Worm (Caenorhabditis elegans) whole organism, young adult: ENCODE measurements around the gene nhr-32.

Source experiments
- B0336.3 ChIP-seq: fragments of 200-800 bp; sonication (Bioruptor generic); IDR thresholded peaks from 2 replicates; pipeline ENCODE4 v1.3.6; 2022; ENCODE audit warnings: missing genetic modification characterization, missing compliant biosample characterization
- F23B12.7 ChIP-seq: sonication (generic microtip); optimal IDR thresholded peaks from 2 replicates; lab custom pipeline; 2017; ENCODE audit warnings: missing genetic modification characterization, mild to moderate bottlenecking, missing compliant biosample characterization, antibody characterized with exemption, moderate library complexity; ENCODE audit not compliant: insufficient read depth
- F39B2.1 ChIP-seq: fragments of 200-800 bp; sonication (Bioruptor generic); IDR thresholded peaks from 2 replicates; pipeline ENCODE4 v1.3.6; 2022; ENCODE audit warnings: missing genetic modification reagents, missing genetic modification characterization, missing compliant biosample characterization
- F57C9.4 ChIP-seq: sonication (generic microtip); optimal IDR thresholded peaks from 2 replicates; lab custom pipeline; 2017; ENCODE audit warnings: mild to moderate bottlenecking, missing genetic modification characterization, missing compliant biosample characterization
- K12H6.12 ChIP-seq: fragments of 200-800 bp; sonication (Bioruptor generic); optimal IDR thresholded peaks from 2 replicates; lab custom pipeline; 2018; ENCODE audit warnings: mild to moderate bottlenecking, missing genetic modification characterization, missing compliant biosample characterization
- Y95B8A.8 ChIP-seq: fragments of 200-800 bp; sonication (Bioruptor generic); IDR thresholded peaks from 2 replicates; pipeline ENCODE4 v1.3.6; 2022; ENCODE audit warnings: missing genetic modification reagents, missing genetic modification characterization, missing compliant biosample characterization
- ZK185.1 ChIP-seq: sonication (generic microtip); optimal IDR thresholded peaks from 2 replicates; lab custom pipeline; 2016; ENCODE audit warnings: mild to moderate bottlenecking, missing genetic modification characterization, missing compliant biosample characterization; ENCODE audit not compliant: poor library complexity, severe bottlenecking
- ama-1 ChIP-seq, 3 experiments: fragments of 150-350 bp in 1 of 3; sonication (generic microtip) in 2 of 3; optimal IDR thresholded peaks; 2 replicates each; lab custom pipeline; 2014 to 2018; ENCODE audit warnings: missing biosample characterization in 2 of 3, missing genetic modification characterization in 2 of 3, missing genetic modification reagents in 2 of 3
- atf-7 ChIP-seq: sonication (generic microtip); optimal IDR thresholded peaks from 2 replicates; lab custom pipeline; 2017; ENCODE audit warnings: mild to moderate bottlenecking, missing genetic modification characterization, missing compliant biosample characterization
- attf-5 ChIP-seq: fragments of 200-800 bp; sonication (Bioruptor generic); optimal IDR thresholded peaks from 2 replicates; lab custom pipeline; 2018; ENCODE audit warnings: mild to moderate bottlenecking, missing genetic modification characterization, missing compliant biosample characterization
- cebp-1 ChIP-seq, 2 experiments: fragments of 200-800 bp in 1 of 2; sonication (Bioruptor generic) in 1 of 2; sonication (generic microtip) in 1 of 2; IDR thresholded peaks in 1 of 2; optimal IDR thresholded peaks in 1 of 2; 2 replicates each; pipeline versions ENCODE4 v1.3.6 to Lab custom; 2017 to 2022; ENCODE audit warnings: missing compliant biosample characterization in 2 of 2, missing genetic modification characterization in 2 of 2, mild to moderate bottlenecking in 1 of 2, missing genetic modification reagents in 1 of 2, moderate library complexity in 1 of 2
- ceh-58 ChIP-seq: fragments of 200-800 bp; sonication (Bioruptor generic); IDR thresholded peaks from 2 replicates; pipeline ENCODE4 v1.3.6; 2022; ENCODE audit warnings: missing genetic modification characterization, missing compliant biosample characterization
- die-1 ChIP-seq: sonication (generic microtip); optimal IDR thresholded peaks from 2 replicates; lab custom pipeline; 2016; ENCODE audit warnings: missing genotype, mild to moderate bottlenecking, missing genetic modification characterization, missing compliant biosample characterization
- dox-1 ChIP-seq: fragments of 200-800 bp; sonication (Bioruptor generic); IDR thresholded peaks from 2 replicates; pipeline ENCODE4 v1.3.6; 2022; ENCODE audit warnings: missing genetic modification reagents, missing genetic modification characterization, missing compliant biosample characterization
- dpl-1 ChIP-seq: fragments of 150-350 bp; optimal IDR thresholded peaks from 2 replicates; lab custom pipeline; 2014; ENCODE audit warnings: missing biosample characterization, missing genetic modification reagents, missing genetic modification characterization
- efl-1 ChIP-seq: fragments of 150-350 bp; optimal IDR thresholded peaks from 2 replicates; lab custom pipeline; 2014; ENCODE audit warnings: missing biosample characterization, missing genetic modification reagents, missing genetic modification characterization
- ets-4 ChIP-seq: fragments of 200-800 bp; sonication (Bioruptor generic); optimal IDR thresholded peaks from 2 replicates; lab custom pipeline; 2018; ENCODE audit warnings: mild to moderate bottlenecking, missing genetic modification characterization, missing compliant biosample characterization
- gei-17 ChIP-seq: fragments of 200-800 bp; sonication (Bioruptor generic); optimal IDR thresholded peaks from 2 replicates; lab custom pipeline; 2018; ENCODE audit warnings: mild to moderate bottlenecking, missing genetic modification characterization, missing compliant biosample characterization
- hlh-26 ChIP-seq: fragments of 200-800 bp; sonication (Bioruptor generic); conservative IDR thresholded peaks from 2 replicates; pipeline ENCODE4 v1.3.6; 2022; ENCODE audit warnings: missing genetic modification reagents, missing genetic modification characterization, missing compliant biosample characterization
- lin-26 ChIP-seq: fragments of 200-800 bp; sonication (Bioruptor generic); IDR thresholded peaks from 2 replicates; pipeline ENCODE4 v1.3.6; 2022; ENCODE audit warnings: missing genetic modification reagents, missing genetic modification characterization, missing compliant biosample characterization
- lsl-1 ChIP-seq: fragments of 200-800 bp; sonication (Bioruptor generic); optimal IDR thresholded peaks from 2 replicates; lab custom pipeline; 2018; ENCODE audit warnings: mild to moderate bottlenecking, missing genetic modification characterization, moderate library complexity, missing compliant biosample characterization
- lsy-27 ChIP-seq: sonication (generic microtip); optimal IDR thresholded peaks from 2 replicates; lab custom pipeline; 2017; ENCODE audit warnings: missing genetic modification characterization, mild to moderate bottlenecking, missing compliant biosample characterization, antibody characterized with exemption, missing genotype, borderline replicate concordance; ENCODE audit not compliant: insufficient read depth
- madf-3 ChIP-seq: fragments of 200-800 bp; sonication (Bioruptor generic); IDR thresholded peaks from 2 replicates; pipeline ENCODE4 v1.3.6; 2022; ENCODE audit warnings: missing genetic modification reagents, missing genetic modification characterization, missing compliant biosample characterization
- madf-6 ChIP-seq: fragments of 200-800 bp; sonication (Bioruptor generic); IDR thresholded peaks from 2 replicates; pipeline ENCODE4 v1.3.6; 2022; ENCODE audit warnings: missing genetic modification reagents, missing genetic modification characterization, missing compliant biosample characterization
- mes-4 ChIP-seq: sonication (generic microtip); optimal IDR thresholded peaks from 2 replicates; lab custom pipeline; 2016; ENCODE audit warnings: missing genotype, missing genetic modification characterization, missing compliant biosample characterization
- nfya-1 ChIP-seq: sonication (generic microtip); optimal IDR thresholded peaks from 2 replicates; lab custom pipeline; 2017; ENCODE audit warnings: antibody characterized with exemption, missing compliant biosample characterization, missing genetic modification characterization, borderline replicate concordance; ENCODE audit not compliant: insufficient read depth
- nhr-120 ChIP-seq: fragments of 200-800 bp; sonication (Bioruptor generic); IDR thresholded peaks from 2 replicates; pipeline ENCODE4 v1.3.6; 2022; ENCODE audit warnings: missing genetic modification characterization, missing compliant biosample characterization
- nhr-80 ChIP-seq: sonication (generic microtip); optimal IDR thresholded peaks from 2 replicates; lab custom pipeline; 2016; ENCODE audit warnings: missing genetic modification characterization, missing compliant biosample characterization
- nhr-90 ChIP-seq: sonication (generic microtip); optimal IDR thresholded peaks from 2 replicates; lab custom pipeline; 2016; ENCODE audit warnings: missing genotype, mild to moderate bottlenecking, missing genetic modification characterization, missing compliant biosample characterization
- pbrm-1 ChIP-seq: fragments of 200-800 bp; sonication (Bioruptor generic); IDR thresholded peaks from 2 replicates; pipeline ENCODE4 v1.3.6; 2022; ENCODE audit warnings: missing genetic modification reagents, missing genetic modification characterization, missing compliant biosample characterization
- rpc-1 ChIP-seq, 2 experiments: fragments of 150-350 bp in 1 of 2; sonication (generic microtip) in 1 of 2; optimal IDR thresholded peaks; 2 replicates each; lab custom pipeline; 2014 to 2018; ENCODE audit warnings: missing biosample characterization in 1 of 2, missing genetic modification characterization in 1 of 2, missing genetic modification reagents in 1 of 2, missing genotype in 1 of 2
- sdz-38 ChIP-seq: sonication (generic microtip); optimal IDR thresholded peaks from 2 replicates; lab custom pipeline; 2016; ENCODE audit warnings: missing genotype, missing genetic modification characterization, missing compliant biosample characterization
- sea-2 ChIP-seq: fragments of 200-800 bp; sonication (Bioruptor generic); IDR thresholded peaks from 2 replicates; pipeline ENCODE4 v1.3.6; 2022; ENCODE audit warnings: missing genetic modification characterization, missing compliant biosample characterization
- snpc-1.3 ChIP-seq: sonication (generic microtip); optimal IDR thresholded peaks from 2 replicates; lab custom pipeline; 2017; ENCODE audit warnings: missing genetic modification characterization, mild to moderate bottlenecking, missing compliant biosample characterization, antibody characterized with exemption, moderate library complexity, missing genotype, missing genetic modification reagents; ENCODE audit not compliant: insufficient read depth
- snpc-4 ChIP-seq, 5 experiments: fragments of 150-350 bp in 1 of 5; sonication (generic microtip) in 4 of 5; optimal IDR thresholded peaks; 2 replicates each; lab custom pipeline; 2014 to 2018; ENCODE audit warnings: missing genetic modification characterization in 5 of 5, missing biosample characterization in 3 of 5, antibody characterized with exemption in 2 of 5, mild to moderate bottlenecking in 2 of 5, missing compliant biosample characterization in 2 of 5, missing genotype in 2 of 5, moderate library complexity in 2 of 5, missing genetic modification reagents in 1 of 5
- somi-1 ChIP-seq: fragments of 200-800 bp; sonication (Bioruptor generic); optimal IDR thresholded peaks from 2 replicates; lab custom pipeline; 2018; ENCODE audit warnings: mild to moderate bottlenecking, missing genetic modification characterization, missing compliant biosample characterization
- tbp1 ChIP-seq: fragments of 200-800 bp; sonication (Bioruptor generic); optimal IDR thresholded peaks from 2 replicates; lab custom pipeline; 2018; ENCODE audit warnings: mild to moderate bottlenecking, missing genetic modification characterization, missing compliant biosample characterization
- ztf-25 ChIP-seq: fragments of 200-800 bp; sonication (Bioruptor generic); IDR thresholded peaks from 2 replicates; pipeline ENCODE4 v1.3.6; 2022; ENCODE audit warnings: missing genetic modification reagents, missing genetic modification characterization, missing compliant biosample characterization
- ztf-28 ChIP-seq: fragments of 200-800 bp; sonication (Bioruptor generic); IDR thresholded peaks from 2 replicates; pipeline ENCODE4 v1.3.6; 2022; ENCODE audit warnings: missing genetic modification reagents, missing genetic modification characterization, missing compliant biosample characterization

nhr-32 gene

DNA sequence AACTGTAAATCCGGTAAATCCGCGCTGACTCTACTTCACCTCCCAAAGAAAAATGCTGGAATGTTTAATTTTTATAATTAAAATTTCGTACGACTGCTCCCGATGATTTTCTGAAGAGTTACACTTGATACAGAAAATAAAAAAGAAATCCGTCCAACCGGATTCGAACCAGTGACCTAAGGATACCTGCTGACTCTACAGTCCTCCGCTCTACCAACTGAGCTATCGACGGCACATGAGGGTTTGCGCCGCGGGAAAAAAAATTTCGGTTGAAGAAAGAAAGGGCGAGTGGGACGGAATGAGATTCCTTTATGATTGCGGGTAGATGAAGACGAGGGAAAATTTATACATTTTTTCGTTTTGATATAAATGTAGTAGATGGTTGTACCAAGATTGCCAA lies 32.9 kb downstream of the nhr-32 start (continued):
- TF ChIP-seq nfya-1 (tag; lab: Kevin White, UChicago) (no peak), F39B2.1 (no peak), ama-1 (optimal IDR thresholded peaks at IDR 0.05; lab: Kevin White, UChicago) (no peak), ama-1 (GFP tag; optimal IDR thresholded peaks at IDR 0.05; lab: Kevin White, UChicago) (peak in 1 of 2 experiments; percentile 14), lin-26 (GFP tag; lab: Robert Waterston, UW) (peak; percentile 87), ets-4 (GFP tag; lab: Kevin White, UChicago) (no peak), nhr-90 (peak; percentile 65), pbrm-1 (GFP tag; lab: Robert Waterston, UW) (peak; percentile 62; the same call in 1 of the 2 replicates), madf-3 (GFP tag; lab: Robert Waterston, UW) (no peak), F57C9.4 (tag; lab: Kevin White, UChicago) (no peak), snpc-1.3 (tag; lab: Kevin White, UChicago) (peak; percentile 45), tbp1 (GFP tag; lab: Kevin White, UChicago) (peak; percentile 87), snpc-4 (GFP tag; optimal IDR thresholded peaks at IDR 0.05; lab: Kevin White, UChicago) (peak; percentile 42), snpc-4 (tag; optimal IDR thresholded peaks at IDR 0.05; lab: Kevin White, UChicago) (peak in 2 of 4 experiments; percentile 35 to 58), nhr-120 (GFP tag; lab: Robert Waterston, UW) (0 out of 2 replicates have a peak, but pooled peaks have one; percentile 50), K12H6.12 (no peak), dox-1 (GFP tag; lab: Robert Waterston, UW) (peak; percentile 40; the same call in 1 of the 2 replicates), cebp-1 (GFP tag; IDR thresholded peaks at IDR 0.05; lab: Robert Waterston, UW) (peak; percentile 26; the same call in 1 of the 2 replicates), cebp-1 (tag; optimal IDR thresholded peaks at IDR 0.05; lab: Kevin White, UChicago) (no peak), ZK185.1 (peak; percentile 22), lsy-27 (tag; lab: Kevin White, UChicago) (no peak), hlh-26 (GFP tag; lab: Robert Waterston, UW) (no peak), ztf-25 (0 out of 2 replicates have a peak, but pooled peaks have one; percentile 73), die-1 (peak; percentile 76), mes-4 (tag; lab: Kevin White, UChicago) (no peak), madf-6 (GFP tag; lab: Robert Waterston, UW) (peak; percentile 19; the same call in 1 of the 2 replicates)
- TF ChIP-seq, all 124 proteins: peak for 28

ce11 chrX:13286533-13286932 lies 34.8 kb downstream of the nhr-32 start, which contains the start of gene R04D3.2:
Gene R04D3.2 (minus strand): TSS chrX:13286633.
- TF ChIP-seq rpc-1 (optimal IDR thresholded peaks at IDR 0.05; lab: Kevin White, UChicago) (no peak), rpc-1 (tag; optimal IDR thresholded peaks at IDR 0.05; lab: Kevin White, UChicago) (no peak), mes-4 (tag; lab: Kevin White, UChicago) (no peak), dox-1 (GFP tag; lab: Robert Waterston, UW) (no peak), gei-17 (no peak), dpl-1 (no peak), tbp1 (GFP tag; lab: Kevin White, UChicago) (no peak), efl-1 (GFP tag; lab: Kevin White, UChicago) (no peak), ama-1 (optimal IDR thresholded peaks at IDR 0.05; lab: Kevin White, UChicago) (no peak), ama-1 (GFP tag; optimal IDR thresholded peaks at IDR 0.05; lab: Kevin White, UChicago) (no peak), nhr-80 (tag; lab: Kevin White, UChicago) (no peak), ceh-58 (no peak), attf-5 (GFP tag; lab: Kevin White, UChicago) (no peak), sea-2 (GFP tag; lab: Robert Waterston, UW) (no peak)

ce11 chrX:13288715-13289114 lies 37.0 kb downstream of the nhr-32 start, which contains the start of gene R04D3.4:
Gene R04D3.4 (minus strand): TSS chrX:13288815.
- TF ChIP-seq Y95B8A.8 (GFP tag; lab: Robert Waterston, UW) (no peak), ztf-28 (no peak), F23B12.7 (tag; lab: Kevin White, UChicago) (no peak), somi-1 (GFP tag; lab: Kevin White, UChicago) (no peak), dpl-1 (no peak), efl-1 (GFP tag; lab: Kevin White, UChicago) (no peak), atf-7 (tag; lab: Kevin White, UChicago) (no peak), sdz-38 (no peak), lsl-1 (GFP tag; lab: Kevin White, UChicago) (no peak), ama-1 (optimal IDR thresholded peaks at IDR 0.05; lab: Kevin White, UChicago) (no peak), ama-1 (GFP tag; optimal IDR thresholded peaks at IDR 0.05; lab: Kevin White, UChicago) (no peak), B0336.3 (GFP tag; lab: Robert Waterston, UW) (no peak), dox-1 (GFP tag; lab: Robert Waterston, UW) (no peak), cebp-1 (GFP tag; IDR thresholded peaks at IDR 0.05; lab: Robert Waterston, UW) (no peak), cebp-1 (tag; optimal IDR thresholded peaks at IDR 0.05; lab: Kevin White, UChicago) (no peak)
- TF ChIP-seq, all 124 proteins: peak for 0
